Worm (Caenorhabditis elegans) whole organism, L4 larva: ENCODE measurements around the gene pus-1.
A peak's percentile ranks its signal among the peaks of the same experiment; 100 is the strongest.

Experiments
- F10B5.3 ChIP-seq: sonication (generic microtip); optimal IDR thresholded peaks from 2 replicates; lab custom pipeline; 2016; ENCODE audit warnings: mild to moderate bottlenecking, missing genetic modification characterization, missing compliant biosample characterization
- F26F4.8 ChIP-seq: fragments of 200-800 bp; sonication (Bioruptor generic); conservative IDR thresholded peaks from 2 replicates; pipeline ENCODE4 v1.3.6; 2022; ENCODE audit warnings: missing genetic modification characterization, missing compliant biosample characterization
- F44E2.7 ChIP-seq: fragments of 200-800 bp; sonication (Bioruptor generic); IDR thresholded peaks from 2 replicates; pipeline ENCODE4 v2.1.2; 2022; ENCODE audit warnings: missing genetic modification characterization, missing compliant biosample characterization
- F49E8.2 ChIP-seq: sonication (generic microtip); optimal IDR thresholded peaks from 2 replicates; lab custom pipeline; 2016; ENCODE audit warnings: missing compliant biosample characterization, mild to moderate bottlenecking, missing genetic modification characterization, borderline replicate concordance
- R02D3.7 ChIP-seq: fragments of 150-350 bp; sonication (generic microtip); optimal IDR thresholded peaks from 3 replicates; lab custom pipeline; 2014; ENCODE audit warnings: missing biosample characterization, missing genetic modification characterization
- T20F7.1 ChIP-seq: fragments of 200-800 bp; sonication (Bioruptor generic); optimal IDR thresholded peaks from 2 replicates; lab custom pipeline; 2018; ENCODE audit warnings: mild to moderate bottlenecking, missing genetic modification characterization, missing compliant biosample characterization
- Y5F2A.4 ChIP-seq: fragments of 200-800 bp; sonication (Bioruptor generic); optimal IDR thresholded peaks from 2 replicates; lab custom pipeline; 2018; ENCODE audit warnings: mild to moderate bottlenecking, missing genetic modification characterization, missing compliant biosample characterization
- ZK337.2 ChIP-seq: fragments of 200-800 bp; sonication (Bioruptor generic); IDR thresholded peaks from 2 replicates; pipeline ENCODE4 v1.3.6; 2022; ENCODE audit warnings: missing genetic modification reagents, missing genetic modification characterization, missing compliant biosample characterization
- ZK546.5 ChIP-seq, 2 experiments: sonication (generic microtip); optimal IDR thresholded peaks; 2 replicates each; lab custom pipeline; 2017; ENCODE audit warnings: missing biosample characterization in 2 of 2, missing genetic modification characterization in 2 of 2
- aha-1 ChIP-seq: fragments of 150-350 bp; peaks from one replicate; lab custom pipeline; 2014; ENCODE audit warnings: missing biosample characterization, missing genetic modification characterization
- aly-2 ChIP-seq: sonication (generic microtip); optimal IDR thresholded peaks from 2 replicates; lab custom pipeline; 2018; ENCODE audit warnings: missing biosample characterization, missing genetic modification characterization
- arid-1 ChIP-seq: fragments of 200-800 bp; sonication (Bioruptor generic); conservative IDR thresholded peaks from 2 replicates; pipeline ENCODE4 v1.3.6; 2022; ENCODE audit warnings: missing genetic modification reagents, missing genetic modification characterization, missing compliant biosample characterization
- ces-1 ChIP-seq: fragments of 150-350 bp; sonication (generic microtip); optimal IDR thresholded peaks from 4 replicates; lab custom pipeline; 2014; ENCODE audit warnings: missing biosample characterization, missing genetic modification reagents, missing genetic modification characterization
- cey-2 ChIP-seq: sonication (generic microtip); optimal IDR thresholded peaks from 3 replicates; lab custom pipeline; 2017; ENCODE audit warnings: missing genetic modification characterization, mild to moderate bottlenecking, missing compliant biosample characterization, antibody characterized with exemption, borderline replicate concordance; ENCODE audit not compliant: insufficient read depth
- ctbp-1 ChIP-seq: fragments of 200-800 bp; sonication (Bioruptor generic); IDR thresholded peaks from 2 replicates; pipeline ENCODE4 v1.3.6; 2022; ENCODE audit warnings: missing genetic modification reagents, missing genetic modification characterization, missing compliant biosample characterization
- daf-12 ChIP-seq: fragments of 150-350 bp; optimal IDR thresholded peaks from 2 replicates; lab custom pipeline; 2014; ENCODE audit warnings: missing biosample characterization, missing genetic modification reagents, missing genetic modification characterization
- dmd-6 ChIP-seq: fragments of 200-800 bp; sonication (Bioruptor generic); IDR thresholded peaks from 2 replicates; pipeline ENCODE4 v1.3.6; 2022; ENCODE audit warnings: missing genetic modification reagents, missing genetic modification characterization, missing compliant biosample characterization
- dmd-9 ChIP-seq: fragments of 200-800 bp; sonication (Bioruptor generic); IDR thresholded peaks from 2 replicates; pipeline ENCODE4 v1.3.6; 2022; ENCODE audit warnings: missing genetic modification reagents, missing genetic modification characterization, missing compliant biosample characterization
- duxl-1 ChIP-seq: sonication (generic microtip); optimal IDR thresholded peaks from 2 replicates; lab custom pipeline; 2016; ENCODE audit warnings: mild to moderate bottlenecking, missing genetic modification characterization, moderate library complexity, missing compliant biosample characterization; ENCODE audit not compliant: poor library complexity
- fkh-10 ChIP-seq: fragments of 150-350 bp; optimal IDR thresholded peaks from 2 replicates; lab custom pipeline; 2014; ENCODE audit warnings: missing biosample characterization, missing genetic modification reagents, missing genetic modification characterization
- fos-1 ChIP-seq: fragments of 150-350 bp; optimal IDR thresholded peaks from 2 replicates; lab custom pipeline; 2014; ENCODE audit warnings: missing biosample characterization, missing genetic modification characterization
- hif-1 ChIP-seq, 2 experiments: sonication (generic microtip); optimal IDR thresholded peaks; 2 replicates each; lab custom pipeline; 2016 to 2017; ENCODE audit warnings: missing compliant biosample characterization in 2 of 2, missing genetic modification characterization in 2 of 2, missing genetic modification reagents in 2 of 2, missing genotype in 2 of 2, mild to moderate bottlenecking in 1 of 2
- hlh-11 ChIP-seq: fragments of 200-800 bp; sonication (Bioruptor generic); optimal IDR thresholded peaks from 2 replicates; lab custom pipeline; 2018; ENCODE audit warnings: mild to moderate bottlenecking, missing genetic modification characterization, missing compliant biosample characterization
- lin-13 ChIP-seq: fragments of 150-350 bp; optimal IDR thresholded peaks from 2 replicates; lab custom pipeline; 2014; ENCODE audit warnings: missing biosample characterization, missing genetic modification reagents, missing genetic modification characterization
- lin-15B ChIP-seq: fragments of 150-350 bp; sonication (generic microtip); optimal IDR thresholded peaks from 3 replicates; lab custom pipeline; 2014; ENCODE audit warnings: missing biosample characterization, missing genetic modification characterization
- mdl-1 ChIP-seq, 2 experiments: fragments of 150-350 bp in 1 of 2; sonication (generic microtip) in 1 of 2; optimal IDR thresholded peaks; 2 replicates each; lab custom pipeline; 2014 to 2017; ENCODE audit warnings: missing biosample characterization in 2 of 2, missing genetic modification characterization in 2 of 2
- mdt-29 ChIP-seq: fragments of 200-800 bp; sonication (Bioruptor generic); IDR thresholded peaks from 2 replicates; pipeline ENCODE4 v1.3.6; 2022; ENCODE audit warnings: missing genetic modification reagents, missing genetic modification characterization, missing compliant biosample characterization
- mep-1 ChIP-seq: fragments of 150-350 bp; sonication (generic microtip); optimal IDR thresholded peaks from 3 replicates; lab custom pipeline; 2014; ENCODE audit warnings: missing biosample characterization, missing genetic modification characterization
- nhr-10 ChIP-seq: fragments of 150-350 bp; optimal IDR thresholded peaks from 2 replicates; lab custom pipeline; 2014; ENCODE audit warnings: missing biosample characterization, missing genetic modification characterization
- nhr-102 ChIP-seq: sonication (generic microtip); optimal IDR thresholded peaks from 2 replicates; lab custom pipeline; 2016; ENCODE audit warnings: mild to moderate bottlenecking, missing genetic modification characterization, moderate library complexity, missing compliant biosample characterization
- nhr-11 ChIP-seq: fragments of 150-350 bp; optimal IDR thresholded peaks from 2 replicates; lab custom pipeline; 2014; ENCODE audit warnings: missing biosample characterization, missing genetic modification characterization
- nhr-111 ChIP-seq: fragments of 200-800 bp; sonication (Bioruptor generic); optimal IDR thresholded peaks from 2 replicates; lab custom pipeline; 2018; ENCODE audit warnings: mild to moderate bottlenecking, missing genetic modification characterization, missing compliant biosample characterization
- nhr-25 ChIP-seq: sonication (generic microtip); optimal IDR thresholded peaks from 2 replicates; lab custom pipeline; 2017; ENCODE audit warnings: missing genetic modification characterization, mild to moderate bottlenecking, missing compliant biosample characterization, antibody characterized with exemption, moderate library complexity, borderline replicate concordance; ENCODE audit not compliant: insufficient read depth
- nhr-28 ChIP-seq: fragments of 150-350 bp; optimal IDR thresholded peaks from 2 replicates; lab custom pipeline; 2014; ENCODE audit warnings: missing biosample characterization, missing genetic modification characterization
- nhr-42 ChIP-seq: fragments of 200-800 bp; sonication (Bioruptor generic); IDR thresholded peaks from 2 replicates; pipeline ENCODE4 v1.3.6; 2022; ENCODE audit warnings: missing genetic modification characterization, missing compliant biosample characterization
- nhr-6 ChIP-seq: fragments of 150-350 bp; optimal IDR thresholded peaks from 2 replicates; lab custom pipeline; 2014; ENCODE audit warnings: missing biosample characterization, missing genetic modification characterization
- nhr-77 ChIP-seq: fragments of 150-350 bp; optimal IDR thresholded peaks from 2 replicates; lab custom pipeline; 2014; ENCODE audit warnings: missing biosample characterization, missing genetic modification characterization
- pha-4 ChIP-seq, 2 experiments: fragments of 150-350 bp in 1 of 2; fragments of 200-800 bp in 1 of 2; sonication (Bioruptor generic) in 1 of 2; IDR thresholded peaks in 1 of 2; optimal IDR thresholded peaks in 1 of 2; 2 replicates each; pipeline versions ENCODE4 v1.3.6 to Lab custom; 2014 to 2022; ENCODE audit warnings: missing genetic modification characterization in 2 of 2, missing genetic modification reagents in 2 of 2, missing biosample characterization in 1 of 2, missing compliant biosample characterization in 1 of 2
- php-3 ChIP-seq: fragments of 200-800 bp; sonication (Bioruptor generic); IDR thresholded peaks from 2 replicates; pipeline ENCODE4 v1.3.6; 2022; ENCODE audit warnings: missing genetic modification reagents, missing genetic modification characterization, missing compliant biosample characterization
- pqm-1 ChIP-seq: sonication (generic microtip); optimal IDR thresholded peaks from 2 replicates; lab custom pipeline; 2017; ENCODE audit warnings: missing biosample characterization, missing genetic modification characterization
- rbr-2 ChIP-seq: sonication (generic microtip); optimal IDR thresholded peaks from 2 replicates; lab custom pipeline; 2016; ENCODE audit warnings: missing genotype, missing genetic modification characterization, missing compliant biosample characterization
- skn-1 ChIP-seq: fragments of 150-350 bp; optimal IDR thresholded peaks from 2 replicates; lab custom pipeline; 2014; ENCODE audit warnings: missing biosample characterization, missing genetic modification characterization
- snpc-1.2 ChIP-seq: fragments of 200-800 bp; sonication (Bioruptor generic); IDR thresholded peaks from 2 replicates; pipeline ENCODE4 v1.3.6; 2022; ENCODE audit warnings: missing genetic modification reagents, missing genetic modification characterization, missing compliant biosample characterization
- spr-1 ChIP-seq: sonication (generic microtip); optimal IDR thresholded peaks from 2 replicates; lab custom pipeline; 2016; ENCODE audit warnings: mild to moderate bottlenecking, missing genetic modification characterization, missing compliant biosample characterization
- tag-97 ChIP-seq: fragments of 200-800 bp; sonication (Bioruptor generic); IDR thresholded peaks from 2 replicates; pipeline ENCODE4 v1.3.6; 2022; ENCODE audit warnings: missing genetic modification characterization, missing compliant biosample characterization
- tra-1 ChIP-seq: fragments of 200-800 bp; sonication (Bioruptor generic); IDR thresholded peaks from 2 replicates; pipeline ENCODE4 v1.3.6; 2022; ENCODE audit warnings: missing genetic modification reagents, missing genetic modification characterization, missing compliant biosample characterization
- unc-130 ChIP-seq: sonication (generic microtip); optimal IDR thresholded peaks from 2 replicates; lab custom pipeline; 2016; ENCODE audit warnings: missing genetic modification reagents, missing genetic modification characterization, missing compliant biosample characterization
- zip-2 ChIP-seq: fragments of 150-350 bp; optimal IDR thresholded peaks from 2 replicates; lab custom pipeline; 2014; ENCODE audit warnings: missing biosample characterization, missing genetic modification characterization

Gene pus-1

ce11 chrV:16794828-16795354, at the start of gene pus-1, which contains the start of gene ctps-1 (continued):
- no peak for TF ChIP-seq ctbp-1 (GFP tag; lab: Robert Waterston, UW)
- peak; percentile 9 for TF ChIP-seq nhr-28 (tag; lab: Kevin White, UChicago)
- no peak for TF ChIP-seq zip-2 (tag; lab: Kevin White, UChicago)
- TF ChIP-seq mdl-1 (tag; optimal IDR thresholded peaks at IDR 0.05; lab: Kevin White, UChicago): no peak
- no peak for TF ChIP-seq nhr-11 (tag; lab: Kevin White, UChicago)
- no peak for TF ChIP-seq nhr-111 (GFP tag; lab: Kevin White, UChicago)
- no peak for TF ChIP-seq unc-130
- no peak for TF ChIP-seq ZK546.5 (tag; optimal IDR thresholded peaks at IDR 0.05; lab: Kevin White, UChicago)
- TF ChIP-seq spr-1 (tag; lab: Kevin White, UChicago): no peak
- no peak for TF ChIP-seq hif-1 (tag; optimal IDR thresholded peaks at IDR 0.05; lab: Kevin White, UChicago)
- TF ChIP-seq fos-1 (tag; lab: Kevin White, UChicago): no peak
- no peak for TF ChIP-seq skn-1 (tag; lab: Kevin White, UChicago)
- no peak for TF ChIP-seq lin-13 (GFP tag; lab: Kevin White, UChicago)
- TF ChIP-seq mep-1 (tag; lab: Kevin White, UChicago): peak; percentile 68
- no peak for TF ChIP-seq pqm-1 (tag; lab: Kevin White, UChicago)
- peak; percentile 75 for TF ChIP-seq duxl-1 (tag; lab: Kevin White, UChicago)
- TF ChIP-seq tag-97 (GFP tag; lab: Robert Waterston, UW): no peak
- no peak for TF ChIP-seq T20F7.1
- no peak for TF ChIP-seq F26F4.8 (GFP tag; lab: Robert Waterston, UW)
- no peak for TF ChIP-seq ZK337.2 (GFP tag; lab: Robert Waterston, UW)
- TF ChIP-seq nhr-77 (tag; lab: Kevin White, UChicago): peak; percentile 21
- no peak for TF ChIP-seq snpc-1.2 (GFP tag; lab: Robert Waterston, UW)
- TF ChIP-seq cey-2: no peak
- TF ChIP-seq aly-2 (tag; lab: Kevin White, UChicago): no peak
- TF ChIP-seq tra-1: 0 out of 2 replicates have a peak, but pooled peaks have one; percentile 19
- TF ChIP-seq nhr-6 (tag; lab: Kevin White, UChicago): peak; percentile 53
- no peak for TF ChIP-seq ces-1 (GFP tag; lab: Kevin White, UChicago)
- no peak for TF ChIP-seq dmd-9
- TF ChIP-seq F44E2.7 (GFP tag; lab: Robert Waterston, UW): no peak

- no peak for TF ChIP-seq nhr-6 (tag; lab: Kevin White, UChicago)
- no peak for TF ChIP-seq dmd-9
- TF ChIP-seq daf-12 (tag; lab: Kevin White, UChicago): no peak
- TF ChIP-seq fkh-10: no peak
- TF ChIP-seq mdt-29 (GFP tag; lab: Robert Waterston, UW): no peak
- no peak for TF ChIP-seq nhr-102
- no peak for TF ChIP-seq arid-1
- no peak for TF ChIP-seq dmd-6
- no peak for TF ChIP-seq F49E8.2 (tag; lab: Kevin White, UChicago)
Measured at ce11 chrV:16842941-16843340, 48.2 kb upstream of the pus-1 start, which contains the start of gene clec-25. Gene clec-25, plus strand, starts transcription at chrV:16843241.

- TF ChIP-seq Y5F2A.4 (GFP tag; lab: Kevin White, UChicago): no peak
- no peak for TF ChIP-seq pha-4 (GFP tag; IDR thresholded peaks at IDR 0.05; lab: Robert Waterston, UW)
- no peak for TF ChIP-seq pha-4 (tag; optimal IDR thresholded peaks at IDR 0.05; lab: Kevin White, UChicago)
- TF ChIP-seq mdl-1 (tag; optimal IDR thresholded peaks at IDR 0.05; lab: Kevin White, UChicago): no peak
- TF ChIP-seq hlh-11 (tag; lab: Kevin White, UChicago): no peak
- no peak for TF ChIP-seq F10B5.3
- TF ChIP-seq nhr-25: no peak
- no peak for TF ChIP-seq lin-15B (tag; lab: Kevin White, UChicago)
- no peak for TF ChIP-seq R02D3.7 (tag; lab: Kevin White, UChicago)
- TF ChIP-seq nhr-28 (tag; lab: Kevin White, UChicago): no peak
- TF ChIP-seq nhr-77 (tag; lab: Kevin White, UChicago): no peak
- no peak for TF ChIP-seq F49E8.2 (tag; lab: Kevin White, UChicago)
- no peak for TF ChIP-seq cey-2
- no peak for TF ChIP-seq rbr-2 (tag; lab: Kevin White, UChicago)
- no peak for TF ChIP-seq aha-1 (tag; lab: Kevin White, UChicago)
- no peak for TF ChIP-seq nhr-10 (tag; lab: Kevin White, UChicago)
- TF ChIP-seq php-3 (GFP tag; lab: Robert Waterston, UW): no peak
- no peak for TF ChIP-seq nhr-42 (GFP tag; lab: Robert Waterston, UW)
- no peak for TF ChIP-seq tag-97 (GFP tag; lab: Robert Waterston, UW)
- no peak for TF ChIP-seq unc-130
Measured at ce11 chrV:16840961-16841360, 46.2 kb upstream of the pus-1 start, which contains the start of gene clec-40. Gene clec-40, minus strand, starts transcription at chrV:16841061.
